Worm (Caenorhabditis elegans) whole organism, L4/young adult: ENCODE measurements around the gene Y54E2A.10.

Source experiments
- dao-5 ChIP-seq: sonication (generic microtip); optimal IDR thresholded peaks from 2 replicates; lab custom pipeline; 2016; ENCODE audit warnings: missing genotype, missing genetic modification characterization, moderate library complexity, missing compliant biosample characterization
- him-1 ChIP-seq: sonication (generic microtip); optimal IDR thresholded peaks from 2 replicates; lab custom pipeline; 2016; ENCODE audit warnings: missing genotype, missing genetic modification reagents, missing genetic modification characterization, missing compliant biosample characterization

DNA sequence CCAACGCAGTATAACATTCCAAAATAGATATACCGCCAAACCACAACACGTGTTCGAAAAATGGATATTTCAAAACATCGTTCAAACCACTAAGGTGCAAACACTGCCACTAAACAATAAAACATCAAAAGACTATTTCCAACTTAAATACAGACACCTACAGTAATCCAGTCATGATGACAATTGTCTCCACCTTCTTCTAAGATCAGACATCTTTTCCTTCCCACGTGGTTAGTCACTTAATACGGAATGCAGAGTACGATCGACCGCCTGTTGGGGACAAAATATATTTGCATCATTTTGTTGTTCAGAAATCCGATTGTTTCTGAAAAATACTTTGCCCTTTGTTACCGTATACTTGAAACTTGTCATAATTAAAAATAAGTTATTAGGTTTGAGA lies 50.4 kb downstream of the Y54E2A.10 start:
- TF ChIP-seq dao-5 (no peak), him-1 (tag; lab: Kevin White, UChicago) (no peak)
